Fruit fly (Drosophila melanogaster) whole organism, adult: Measurements from ENCODE around the gene CG14000.
A peak's percentile ranks its signal among the peaks of the same experiment; 100 is the strongest.

Source experiments
- CG11617 ChIP-seq: fragments of 200-800 bp; sonication (Bioruptor generic); optimal IDR thresholded peaks from 2 replicates; lab custom pipeline; 2017; ENCODE audit warnings: mild to moderate bottlenecking, missing biosample characterization, missing genetic modification reagents, missing genetic modification characterization
- CG12768 ChIP-seq: fragments of 200-800 bp; sonication (Bioruptor generic); optimal IDR thresholded peaks from 2 replicates; lab custom pipeline; 2017; ENCODE audit warnings: missing biosample characterization, missing genetic modification characterization, mild to moderate bottlenecking, moderate library complexity, missing genetic modification reagents
- CG14711 ChIP-seq: fragments of 200-800 bp; sonication (Bioruptor generic); optimal IDR thresholded peaks from 2 replicates; lab custom pipeline; 2018; ENCODE audit warnings: missing biosample characterization, mild to moderate bottlenecking, missing genetic modification characterization, moderate library complexity
- CG1620 ChIP-seq: fragments of 200-800 bp; sonication (Bioruptor generic); optimal IDR thresholded peaks from 2 replicates; lab custom pipeline; 2016; ENCODE audit warnings: missing biosample characterization, missing genetic modification characterization
- CG33017 ChIP-seq: fragments of 200-800 bp; sonication (Bioruptor generic); optimal IDR thresholded peaks from 2 replicates; lab custom pipeline; 2018; ENCODE audit warnings: missing biosample characterization, mild to moderate bottlenecking, missing genetic modification characterization, moderate library complexity
- CG5204 ChIP-seq: fragments of 200-800 bp; sonication (Bioruptor generic); optimal IDR thresholded peaks from 2 replicates; lab custom pipeline; 2016; ENCODE audit warnings: missing biosample characterization, missing genetic modification characterization
- CG7045 ChIP-seq: fragments of 200-800 bp; sonication (Bioruptor generic); optimal IDR thresholded peaks from 2 replicates; lab custom pipeline; 2017; ENCODE audit warnings: missing biosample characterization, mild to moderate bottlenecking, missing genetic modification characterization
- CG7101 ChIP-seq: fragments of 200-800 bp; sonication (Bioruptor generic); optimal IDR thresholded peaks from 2 replicates; lab custom pipeline; 2018; ENCODE audit warnings: missing biosample characterization, mild to moderate bottlenecking, missing genetic modification characterization, moderate library complexity
- Clk ChIP-seq: fragments of 200-800 bp; sonication (Bioruptor generic); optimal IDR thresholded peaks from 2 replicates; lab custom pipeline; 2017; ENCODE audit warnings: missing biosample characterization, missing genetic modification characterization
- Crg-1 ChIP-seq: fragments of 200-800 bp; sonication (Bioruptor generic); optimal IDR thresholded peaks from 2 replicates; lab custom pipeline; 2016; ENCODE audit warnings: missing biosample characterization, missing genetic modification characterization
- Hr96 ChIP-seq: fragments of 200-800 bp; sonication (Bioruptor generic); optimal IDR thresholded peaks from 2 replicates; lab custom pipeline; 2016; ENCODE audit warnings: missing biosample characterization, missing genetic modification characterization
- Mnt ChIP-seq: fragments of 200-800 bp; sonication (Bioruptor generic); optimal IDR thresholded peaks from 2 replicates; lab custom pipeline; 2016; ENCODE audit warnings: missing biosample characterization, mild to moderate bottlenecking, missing genetic modification characterization
- bab1 ChIP-seq: fragments of 200-800 bp; sonication (Bioruptor generic); optimal IDR thresholded peaks from 3 replicates; lab custom pipeline; 2019; ENCODE audit warnings: missing biosample characterization, mild to moderate bottlenecking, missing genetic modification characterization, moderate library complexity
- cic ChIP-seq: fragments of 200-800 bp; sonication (Bioruptor generic); optimal IDR thresholded peaks from 2 replicates; lab custom pipeline; 2017; ENCODE audit warnings: missing biosample characterization, mild to moderate bottlenecking, missing genetic modification characterization, moderate library complexity
- cnc ChIP-seq, 2 experiments: fragments of >200 bp; optimal IDR thresholded peaks; 2 replicates each; lab custom pipeline; 2017
- kay ChIP-seq: fragments of 200-800 bp; sonication (Bioruptor generic); peaks from one replicate; lab custom pipeline; 2016; ENCODE audit warnings: missing biosample characterization, missing genetic modification characterization, borderline replicate concordance
- ovo ChIP-seq: fragments of 200-800 bp; sonication (Bioruptor generic); optimal IDR thresholded peaks from 2 replicates; lab custom pipeline; 2016; ENCODE audit warnings: missing biosample characterization, missing genetic modification characterization
- pad ChIP-seq: fragments of 200-800 bp; sonication (Bioruptor generic); optimal IDR thresholded peaks from 3 replicates; lab custom pipeline; 2017; ENCODE audit warnings: missing biosample characterization, missing genetic modification characterization, mild to moderate bottlenecking, moderate library complexity, missing genetic modification reagents
- tj ChIP-seq: fragments of 200-800 bp; sonication (Bioruptor generic); optimal IDR thresholded peaks from 3 replicates; lab custom pipeline; 2017; ENCODE audit warnings: missing biosample characterization, mild to moderate bottlenecking, missing genetic modification characterization, moderate library complexity
- toe ChIP-seq: fragments of 200-800 bp; sonication (Bioruptor generic); optimal IDR thresholded peaks from 2 replicates; lab custom pipeline; 2016; ENCODE audit warnings: missing biosample characterization, missing genetic modification characterization

Gene CG14000

dm6 chr2L:5925164-5925563 lies 15.1 kb upstream of the CG14000 start:
- TF ChIP-seq cnc (optimal IDR thresholded peaks at IDR 0.05; lab: Kevin White, UChicago) (no peak), pad (GFP tag; lab: Kevin White, UChicago) (no peak), ovo (no peak), cic (no peak), Crg-1 (GFP tag; lab: Kevin White, UChicago) (no peak), Clk (no peak), CG12768 (GFP tag; lab: Kevin White, UChicago) (no peak), CG11617 (GFP tag; lab: Kevin White, UChicago) (no peak), Hr96 (GFP tag; lab: Kevin White, UChicago) (no peak), toe (no peak), CG7045 (GFP tag; lab: Kevin White, UChicago) (no peak), bab1 (GFP tag; lab: Kevin White, UChicago) (no peak), tj (GFP tag; lab: Kevin White, UChicago) (no peak), Mnt (GFP tag; lab: Kevin White, UChicago) (no peak), CG7101 (tag; lab: Kevin White, UChicago) (no peak)

dm6 chr2L:5923603-5924138 lies 13.6 kb upstream of the CG14000 start, which contains the start of gene CG9016:
Gene CG9016 (minus strand): TSS chr2L:5923653.
- no peak for TF ChIP-seq Hr96 (GFP tag; lab: Kevin White, UChicago)
- no peak for TF ChIP-seq ovo
- no peak for TF ChIP-seq CG5204 (GFP tag; lab: Kevin White, UChicago)
- TF ChIP-seq bab1 (GFP tag; lab: Kevin White, UChicago) = no peak
- TF ChIP-seq Clk = no peak
- TF ChIP-seq pad (GFP tag; lab: Kevin White, UChicago) = no peak
- no peak for TF ChIP-seq Mnt (GFP tag; lab: Kevin White, UChicago)
- TF ChIP-seq CG33017 (tag; lab: Kevin White, UChicago) = no peak
- TF ChIP-seq CG12768 (GFP tag; lab: Kevin White, UChicago) = no peak
- no peak for TF ChIP-seq tj (GFP tag; lab: Kevin White, UChicago)
- no peak for TF ChIP-seq Crg-1 (GFP tag; lab: Kevin White, UChicago)
- no peak for TF ChIP-seq CG14711
- TF ChIP-seq CG7045 (GFP tag; lab: Kevin White, UChicago) = no peak
- TF ChIP-seq toe = no peak
- TF ChIP-seq CG11617 (GFP tag; lab: Kevin White, UChicago) = no peak
- TF ChIP-seq CG1620 (GFP tag; lab: Kevin White, UChicago) = no peak

dm6 chr2L:5906893-5907850 lies 2.9 kb downstream of the CG14000 start, which contains the start of gene bchs:
Gene bchs (plus strand): TSS chr2L:5907169.
- TF ChIP-seq tj (GFP tag; lab: Kevin White, UChicago) (peak; percentile 84), CG5204 (GFP tag; lab: Kevin White, UChicago) (peak; percentile 14), cnc (optimal IDR thresholded peaks at IDR 0.05; lab: Kevin White, UChicago) (no peak), toe (peak; percentile 9), Crg-1 (GFP tag; lab: Kevin White, UChicago) (peak; percentile 52), CG7101 (tag; lab: Kevin White, UChicago) (peak; percentile 47), cic (peak; percentile 97), Mnt (GFP tag; lab: Kevin White, UChicago) (no peak), Clk (no peak), CG33017 (tag; lab: Kevin White, UChicago) (no peak), CG14711 (peak; percentile 27), CG12768 (GFP tag; lab: Kevin White, UChicago) (peak; percentile 40), pad (GFP tag; lab: Kevin White, UChicago) (peak; percentile 57), ovo (peak; percentile 82), bab1 (GFP tag; lab: Kevin White, UChicago) (peak; percentile 55), Hr96 (GFP tag; lab: Kevin White, UChicago) (peak; percentile 56), kay (GFP tag; lab: Kevin White, UChicago) (peak; percentile 71), CG1620 (GFP tag; lab: Kevin White, UChicago) (peak; percentile 58), CG11617 (GFP tag; lab: Kevin White, UChicago) (no peak), CG7045 (GFP tag; lab: Kevin White, UChicago) (peak; percentile 18)

- TF ChIP-seq kay (GFP tag; lab: Kevin White, UChicago) = no peak
- TF ChIP-seq ovo = no peak
- no peak for TF ChIP-seq pad (GFP tag; lab: Kevin White, UChicago)
- no peak for TF ChIP-seq CG33017 (tag; lab: Kevin White, UChicago)
- TF ChIP-seq CG7045 (GFP tag; lab: Kevin White, UChicago) = no peak
- TF ChIP-seq Clk = no peak
Measured at dm6 chr2L:5904585-5904984, 5.5 kb downstream of the CG14000 start, which contains the start of gene CG9021. Gene CG9021 (minus strand): TSS chr2L:5904689.

dm6 chr2L:5902898-5903297 lies 7.2 kb downstream of the CG14000 start:
- no peak for TF ChIP-seq tj (GFP tag; lab: Kevin White, UChicago)
- TF ChIP-seq kay (GFP tag; lab: Kevin White, UChicago) = no peak
- no peak for TF ChIP-seq CG1620 (GFP tag; lab: Kevin White, UChicago)
- no peak for TF ChIP-seq cic
- TF ChIP-seq toe = no peak
- TF ChIP-seq CG12768 (GFP tag; lab: Kevin White, UChicago) = no peak
- no peak for TF ChIP-seq CG5204 (GFP tag; lab: Kevin White, UChicago)
- TF ChIP-seq CG7101 (tag; lab: Kevin White, UChicago) = no peak
- no peak for TF ChIP-seq ovo
- TF ChIP-seq bab1 (GFP tag; lab: Kevin White, UChicago) = no peak
- TF ChIP-seq Clk = no peak
- no peak for TF ChIP-seq CG7045 (GFP tag; lab: Kevin White, UChicago)
